Worm (Caenorhabditis elegans) whole organism, mixed stage, embryonic: ENCODE measurements around the gene F20D6.9.

Experiments
- ceh-39 ChIP-seq: fragments of 150-350 bp; optimal IDR thresholded peaks from 2 replicates; lab custom pipeline; 2014; ENCODE audit warnings: missing biosample characterization, missing genetic modification characterization
- cnd-1 ChIP-seq: fragments of 200-800 bp; sonication (Bioruptor generic); optimal IDR thresholded peaks from 2 replicates; lab custom pipeline; 2018; ENCODE audit warnings: mild to moderate bottlenecking, missing genetic modification characterization, missing compliant biosample characterization
- elt-3 ChIP-seq: fragments of 150-350 bp; optimal IDR thresholded peaks from 2 replicates; lab custom pipeline; 2014; ENCODE audit warnings: missing biosample characterization, missing genetic modification characterization
- flh-1 ChIP-seq: fragments of 200-800 bp; sonication (Bioruptor generic); optimal IDR thresholded peaks from 2 replicates; lab custom pipeline; 2018; ENCODE audit warnings: mild to moderate bottlenecking, missing genetic modification characterization, moderate library complexity, missing compliant biosample characterization
- lsy-2 ChIP-seq: fragments of 150-350 bp; optimal IDR thresholded peaks from 2 replicates; lab custom pipeline; 2014; ENCODE audit warnings: missing biosample characterization, missing genetic modification characterization
- mep-1 ChIP-seq: fragments of 150-350 bp; optimal IDR thresholded peaks from 2 replicates; lab custom pipeline; 2017; ENCODE audit warnings: missing biosample characterization, missing genetic modification reagents, missing genetic modification characterization, inconsistent platforms
- nhr-12 ChIP-seq: fragments of 150-350 bp; optimal IDR thresholded peaks from 2 replicates; lab custom pipeline; 2014; ENCODE audit warnings: missing biosample characterization, missing genetic modification characterization
- nhr-237 ChIP-seq: fragments of 150-350 bp; optimal IDR thresholded peaks from 2 replicates; lab custom pipeline; 2014; ENCODE audit warnings: missing biosample characterization, missing genetic modification characterization
- nhr-28 ChIP-seq: fragments of 150-350 bp; optimal IDR thresholded peaks from 2 replicates; lab custom pipeline; 2014; ENCODE audit warnings: missing biosample characterization, missing genetic modification characterization
- pha-4 ChIP-seq: fragments of 150-350 bp; optimal IDR thresholded peaks from 2 replicates; lab custom pipeline; 2018; ENCODE audit warnings: missing biosample characterization, missing genetic modification reagents, missing genetic modification characterization
- tbx-8 ChIP-seq: fragments of 200-800 bp; sonication (Bioruptor generic); optimal IDR thresholded peaks from 2 replicates; lab custom pipeline; 2018; ENCODE audit warnings: mild to moderate bottlenecking, missing genetic modification characterization, moderate library complexity, missing compliant biosample characterization
- unc-62 ChIP-seq: fragments of 150-350 bp; optimal IDR thresholded peaks from 2 replicates; lab custom pipeline; 2014; ENCODE audit warnings: missing biosample characterization, missing genetic modification reagents, missing genetic modification characterization
- ztf-11 ChIP-seq: fragments of 150-350 bp; optimal IDR thresholded peaks from 2 replicates; lab custom pipeline; 2014; ENCODE audit warnings: missing biosample characterization, missing genetic modification characterization

DNA sequence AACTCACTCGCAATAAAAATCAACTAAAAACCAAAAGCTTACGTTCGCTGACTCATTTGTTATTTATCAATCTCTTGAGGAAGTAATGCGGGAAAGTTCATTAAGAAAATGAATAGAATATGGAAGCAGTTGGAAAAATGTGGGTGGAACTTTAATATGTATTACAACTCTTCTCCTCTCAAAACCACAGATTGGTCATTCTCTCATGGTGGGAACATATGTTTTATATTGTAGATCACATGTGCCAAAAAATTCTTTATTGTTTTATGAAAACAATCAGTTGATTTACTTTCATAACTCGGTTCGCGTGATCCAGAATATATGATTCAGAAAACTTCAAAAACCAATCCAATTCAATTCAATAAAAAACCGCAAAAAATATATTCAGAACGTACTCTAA is 5.6 kb downstream of the F20D6.9 start:
- TF ChIP-seq elt-3, result no peak
- no peak for TF ChIP-seq lsy-2 (tag; lab: Kevin White, UChicago)
- no peak for TF ChIP-seq ztf-11 (tag; lab: Kevin White, UChicago)
- TF ChIP-seq flh-1 (GFP tag; lab: Kevin White, UChicago), result no peak
- no peak for TF ChIP-seq nhr-12 (tag; lab: Kevin White, UChicago)
- no peak for TF ChIP-seq pha-4 (tag; lab: Kevin White, UChicago)
- no peak for TF ChIP-seq nhr-237
- TF ChIP-seq unc-62 (GFP tag; lab: Kevin White, UChicago), result no peak
- TF ChIP-seq cnd-1 (tag; lab: Kevin White, UChicago), result no peak
- no peak for TF ChIP-seq nhr-28 (tag; lab: Kevin White, UChicago)
- no peak for TF ChIP-seq mep-1 (tag; lab: Kevin White, UChicago)
- TF ChIP-seq tbx-8 (GFP tag; lab: Kevin White, UChicago), result no peak
- no peak for TF ChIP-seq ceh-39 (tag; lab: Kevin White, UChicago)
